Fruit fly (Drosophila melanogaster) Kc167 (cell line): ENCODE data around the gene CG13694.

Experiments
- Myc ChIP-seq: fragments of >200 bp; optimal IDR thresholded peaks from 2 replicates; lab custom pipeline; 2017; ENCODE audit warnings: missing external identifiers
- Sin3A ChIP-seq: fragments of >200 bp; optimal IDR thresholded peaks from 2 replicates; lab custom pipeline; 2018; ENCODE audit warnings: missing external identifiers
- h ChIP-seq: fragments of >200 bp; optimal IDR thresholded peaks from 3 replicates; lab custom pipeline; 2018; ENCODE audit warnings: missing external identifiers
- insv ChIP-seq: fragments of >200 bp; optimal IDR thresholded peaks from 3 replicates; lab custom pipeline; 2018; ENCODE audit warnings: missing external identifiers
- psq ChIP-seq: fragments of >200 bp; optimal IDR thresholded peaks from 2 replicates; lab custom pipeline; 2017; ENCODE audit warnings: missing external identifiers
- ttk ChIP-seq: sonication (Bioruptor generic); optimal IDR thresholded peaks from 2 replicates; lab custom pipeline; 2017; ENCODE audit warnings: missing external identifiers

DNA sequence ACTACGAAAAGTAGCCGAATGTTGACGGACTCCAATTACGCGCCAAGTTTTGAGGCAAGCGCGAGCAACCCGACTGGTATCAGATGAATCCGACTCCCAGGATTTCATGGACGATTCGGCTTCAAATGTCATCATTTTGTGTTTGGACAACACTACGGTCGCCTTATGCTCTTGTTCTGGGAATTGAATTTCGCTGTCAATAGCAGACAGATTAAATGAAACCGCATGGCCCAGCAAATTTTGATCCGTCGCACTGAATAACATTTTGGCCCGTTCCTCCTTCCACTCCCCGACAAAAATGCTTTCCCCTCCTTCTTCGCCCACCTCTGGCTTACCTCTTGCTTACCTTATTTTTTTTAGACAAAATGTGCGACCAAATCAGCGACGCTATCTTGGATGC is 6.2 kb downstream of the CG13694 start:
- TF ChIP-seq psq (lab: Kevin White, UChicago) (no peak), ttk (lab: Kevin White, UChicago) (no peak), Sin3A (lab: Kevin White, UChicago) (no peak), insv (no peak), Myc (lab: Kevin White, UChicago) (no peak), h (lab: Kevin White, UChicago) (no peak)
